Worm (Caenorhabditis elegans) whole organism, L3 larva: ENCODE data around the gene agl-1.

Experiments
- ZK546.5 ChIP-seq: sonication (generic microtip); optimal IDR thresholded peaks from 2 replicates; lab custom pipeline; 2017; ENCODE audit warnings: missing biosample characterization, missing genetic modification characterization
- aly-2 ChIP-seq: fragments of 150-350 bp; optimal IDR thresholded peaks from 2 replicates; lab custom pipeline; 2014; ENCODE audit warnings: missing biosample characterization, missing genetic modification characterization
- ama-1 ChIP-seq: fragments of 150-350 bp; optimal IDR thresholded peaks from 2 replicates; lab custom pipeline; 2018
- ceh-28 ChIP-seq: fragments of 150-350 bp; optimal IDR thresholded peaks from 2 replicates; lab custom pipeline; 2014; ENCODE audit warnings: missing biosample characterization, missing genetic modification reagents, missing genetic modification characterization
- ceh-82 ChIP-seq: fragments of 150-350 bp; optimal IDR thresholded peaks from 2 replicates; lab custom pipeline; 2014; ENCODE audit warnings: missing biosample characterization, missing genetic modification characterization
- ceh-9 ChIP-seq: sonication (generic microtip); optimal IDR thresholded peaks from 2 replicates; lab custom pipeline; 2018; ENCODE audit warnings: missing biosample characterization, missing genetic modification characterization
- daf-12 ChIP-seq: fragments of 150-350 bp; optimal IDR thresholded peaks from 2 replicates; lab custom pipeline; 2014; ENCODE audit warnings: missing biosample characterization, missing genetic modification reagents, missing genetic modification characterization
- egl-5 ChIP-seq: fragments of 150-350 bp; optimal IDR thresholded peaks from 2 replicates; lab custom pipeline; 2017; ENCODE audit warnings: missing biosample characterization, missing genetic modification reagents, missing genetic modification characterization, inconsistent platforms
- elt-2 ChIP-seq: sonication (generic microtip); optimal IDR thresholded peaks from 2 replicates; lab custom pipeline; 2016; ENCODE audit warnings: missing genetic modification reagents, mild to moderate bottlenecking, missing genetic modification characterization, missing compliant biosample characterization
- elt-3 ChIP-seq, 3 experiments: fragments of 150-350 bp in 1 of 3; sonication (generic microtip) in 2 of 3; optimal IDR thresholded peaks; 2 replicates in 2 of 3; 4 replicates in 1 of 3; lab custom pipeline; 2014 to 2017; ENCODE audit warnings: missing biosample characterization in 3 of 3, missing genetic modification characterization in 3 of 3
- eor-1 ChIP-seq, 2 experiments: fragments of 150-350 bp; optimal IDR thresholded peaks; 2 replicates each; lab custom pipeline; 2014 to 2018; ENCODE audit warnings: missing biosample characterization in 2 of 2, missing genetic modification characterization in 2 of 2
- fkh-10 ChIP-seq: sonication (generic microtip); optimal IDR thresholded peaks from 2 replicates; lab custom pipeline; 2017; ENCODE audit warnings: missing biosample characterization, missing genetic modification reagents, missing genetic modification characterization
- fkh-2 ChIP-seq: fragments of 150-350 bp; optimal IDR thresholded peaks from 2 replicates; lab custom pipeline; 2014; ENCODE audit warnings: missing biosample characterization, missing genetic modification reagents, missing genetic modification characterization
- hmg-11 ChIP-seq: sonication (generic microtip); optimal IDR thresholded peaks from 2 replicates; lab custom pipeline; 2016; ENCODE audit warnings: missing genetic modification characterization, missing compliant biosample characterization
- jun-1 ChIP-seq: fragments of 150-350 bp; optimal IDR thresholded peaks from 2 replicates; lab custom pipeline; 2014; ENCODE audit warnings: missing biosample characterization, missing genetic modification reagents, missing genetic modification characterization
- lin-15B ChIP-seq: fragments of 150-350 bp; optimal IDR thresholded peaks from 2 replicates; lab custom pipeline; 2014; ENCODE audit warnings: missing biosample characterization, missing genetic modification characterization
- lin-39 ChIP-seq: fragments of 150-350 bp; optimal IDR thresholded peaks from 2 replicates; lab custom pipeline; 2018; ENCODE audit warnings: missing biosample characterization, missing genetic modification reagents, missing genetic modification characterization
- lsy-12 ChIP-seq: sonication (generic microtip); optimal IDR thresholded peaks from 2 replicates; lab custom pipeline; 2016; ENCODE audit warnings: mild to moderate bottlenecking, missing genetic modification characterization, missing compliant biosample characterization
- mdl-1 ChIP-seq: fragments of 150-350 bp; optimal IDR thresholded peaks from 2 replicates; lab custom pipeline; 2014; ENCODE audit warnings: missing biosample characterization, missing genetic modification characterization
- mml-1 ChIP-seq: fragments of 150-350 bp; sonication (generic microtip); optimal IDR thresholded peaks from 3 replicates; lab custom pipeline; 2014; ENCODE audit warnings: missing biosample characterization, missing genetic modification characterization
- nfya-1 ChIP-seq: sonication (generic microtip); optimal IDR thresholded peaks from 2 replicates; lab custom pipeline; 2017; ENCODE audit warnings: missing genetic modification characterization, mild to moderate bottlenecking, missing compliant biosample characterization, antibody characterized with exemption, moderate library complexity; ENCODE audit not compliant: insufficient read depth
- nhr-23 ChIP-seq: fragments of 150-350 bp; optimal IDR thresholded peaks from 2 replicates; lab custom pipeline; 2014; ENCODE audit warnings: missing biosample characterization, missing genetic modification reagents, missing genetic modification characterization
- nhr-237 ChIP-seq: fragments of 150-350 bp; optimal IDR thresholded peaks from 2 replicates; lab custom pipeline; 2014; ENCODE audit warnings: missing biosample characterization, missing genetic modification characterization
- nhr-25 ChIP-seq: sonication (generic microtip); optimal IDR thresholded peaks from 2 replicates; lab custom pipeline; 2017; ENCODE audit warnings: missing biosample characterization, missing genetic modification characterization
- nhr-43 ChIP-seq: sonication (generic microtip); optimal IDR thresholded peaks from 2 replicates; lab custom pipeline; 2016; ENCODE audit warnings: mild to moderate bottlenecking, missing genetic modification characterization, missing compliant biosample characterization; ENCODE audit not compliant: poor library complexity, severe bottlenecking
- nhr-67 ChIP-seq: fragments of 150-350 bp; optimal IDR thresholded peaks from 2 replicates; lab custom pipeline; 2014; ENCODE audit warnings: missing biosample characterization, missing genetic modification characterization
- nhr-76 ChIP-seq: fragments of 150-350 bp; sonication (generic microtip); optimal IDR thresholded peaks from 5 replicates; lab custom pipeline; 2014; ENCODE audit warnings: missing biosample characterization, missing genetic modification characterization
- nhr-77 ChIP-seq: fragments of 150-350 bp; optimal IDR thresholded peaks from 2 replicates; lab custom pipeline; 2014; ENCODE audit warnings: missing biosample characterization, missing genetic modification characterization
- pha-4 ChIP-seq: fragments of 150-350 bp; optimal IDR thresholded peaks from 2 replicates; lab custom pipeline; 2014; ENCODE audit warnings: missing biosample characterization, missing genetic modification reagents, missing genetic modification characterization
- pqm-1 ChIP-seq: fragments of 150-350 bp; optimal IDR thresholded peaks from 2 replicates; lab custom pipeline; 2017; ENCODE audit warnings: missing biosample characterization, missing genetic modification characterization, inconsistent platforms
- sea-2 ChIP-seq: fragments of 150-350 bp; sonication (generic microtip); optimal IDR thresholded peaks from 4 replicates; lab custom pipeline; 2014; ENCODE audit warnings: missing biosample characterization, missing genetic modification reagents, missing genetic modification characterization
- snpc-4 ChIP-seq: fragments of 150-350 bp; optimal IDR thresholded peaks from 2 replicates; lab custom pipeline; 2014; ENCODE audit warnings: missing biosample characterization, missing genetic modification characterization
- tbx-2 ChIP-seq: sonication (generic microtip); optimal IDR thresholded peaks from 2 replicates; lab custom pipeline; 2016; ENCODE audit warnings: mild to moderate bottlenecking, missing genetic modification characterization, missing compliant biosample characterization
- unc-62 ChIP-seq: fragments of 150-350 bp; sonication (generic microtip); optimal IDR thresholded peaks from 4 replicates; lab custom pipeline; 2014; ENCODE audit warnings: missing biosample characterization, missing genetic modification reagents, missing genetic modification characterization
- zag-1 ChIP-seq: fragments of 150-350 bp; optimal IDR thresholded peaks from 2 replicates; lab custom pipeline; 2014; ENCODE audit warnings: missing biosample characterization, missing genetic modification characterization
- ztf-11 ChIP-seq: fragments of 150-350 bp; optimal IDR thresholded peaks from 2 replicates; lab custom pipeline; 2014; ENCODE audit warnings: missing biosample characterization, missing genetic modification characterization
- ztf-4 ChIP-seq: fragments of 150-350 bp; optimal IDR thresholded peaks from 2 replicates; lab custom pipeline; 2014; ENCODE audit warnings: missing biosample characterization, missing genetic modification characterization

Gene agl-1

DNA sequence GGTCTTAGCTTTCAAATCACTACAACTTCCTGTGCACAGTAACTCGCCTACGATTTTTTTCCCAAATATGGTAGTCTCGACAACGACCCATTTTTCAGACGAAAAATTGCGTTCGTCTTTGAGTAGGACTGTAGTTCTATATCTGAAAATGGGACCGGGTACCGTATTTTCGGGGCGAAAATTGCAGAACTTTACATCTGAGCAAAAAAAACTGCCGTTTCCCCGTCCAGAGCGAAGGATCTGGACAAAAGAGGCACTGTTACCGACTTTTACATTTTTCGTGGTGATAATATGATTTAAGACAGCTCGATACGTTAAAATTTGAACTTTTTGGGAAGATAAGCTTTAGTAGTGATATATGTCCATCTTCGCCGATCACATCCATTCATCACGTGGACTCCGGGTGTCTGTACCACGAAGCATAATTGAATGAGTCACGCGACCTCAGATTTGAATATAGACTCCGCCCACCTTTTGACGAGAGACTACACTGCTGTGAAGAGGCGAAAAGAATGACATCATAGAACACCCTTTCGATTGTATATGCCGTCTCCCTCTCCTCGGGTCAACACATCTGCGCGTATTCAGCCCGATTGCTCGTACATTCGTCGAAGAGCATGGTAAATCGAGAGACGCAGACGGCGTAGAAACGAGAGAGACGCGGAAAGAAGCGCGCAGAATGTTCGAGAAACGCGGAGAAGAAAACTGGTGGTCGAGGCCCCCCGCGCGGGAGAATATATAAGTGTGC lies 47.0 kb upstream of the agl-1 start (continued):
- TF ChIP-seq daf-12 (no peak), nhr-67 (tag; lab: Kevin White, UChicago) (no peak), nhr-25 (peak; percentile 96), ZK546.5 (tag; lab: Kevin White, UChicago) (no peak), ztf-11 (tag; lab: Kevin White, UChicago) (no peak), pqm-1 (peak; percentile 44), unc-62 (GFP tag; lab: Kevin White, UChicago) (no peak), ama-1 (peak; percentile 58), fkh-10 (GFP tag; lab: Kevin White, UChicago) (no peak), ceh-9 (tag; lab: Kevin White, UChicago) (no peak), ceh-82 (tag; lab: Kevin White, UChicago) (no peak), eor-1 (tag; optimal IDR thresholded peaks at IDR 0.05; lab: Kevin White, UChicago) (peak in 1 of 2 experiments; percentile 29)

DNA sequence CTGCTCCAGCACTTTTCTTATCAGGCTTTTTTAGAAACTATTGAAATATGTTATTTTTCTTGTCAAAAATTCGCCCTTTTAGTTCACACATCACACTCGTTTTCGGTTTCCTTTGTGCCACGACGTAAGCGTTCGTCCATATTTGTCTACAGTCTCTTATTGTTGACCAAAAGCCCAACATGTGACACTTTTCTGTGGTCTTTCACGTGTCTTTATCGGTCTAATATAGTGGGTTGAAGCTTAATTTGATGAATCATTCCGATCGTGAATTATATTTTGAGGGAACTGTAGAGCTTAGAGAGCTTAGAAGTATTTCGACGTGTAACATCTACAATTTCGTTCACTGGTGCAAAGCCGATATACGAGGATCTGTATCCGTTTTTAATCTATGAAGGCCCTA lies 46.4 kb upstream of the agl-1 start:
- TF ChIP-seq lin-15B (no peak), nhr-23 (tag; lab: Kevin White, UChicago) (peak; percentile 33), nhr-25 (peak; percentile 38), ztf-4 (tag; lab: Kevin White, UChicago) (no peak), nhr-76 (tag; lab: Kevin White, UChicago) (no peak), jun-1 (tag; lab: Kevin White, UChicago) (peak; percentile 25), egl-5 (tag; lab: Kevin White, UChicago) (no peak), pqm-1 (peak; percentile 61), ZK546.5 (tag; lab: Kevin White, UChicago) (no peak), pha-4 (tag; lab: Kevin White, UChicago) (peak; percentile 91), snpc-4 (tag; lab: Kevin White, UChicago) (no peak), nhr-43 (tag; lab: Kevin White, UChicago) (peak; percentile 54), elt-2 (tag; lab: Kevin White, UChicago) (peak; percentile 52), ama-1 (peak; percentile 78), nfya-1 (tag; lab: Kevin White, UChicago) (peak; percentile 3)

DNA sequence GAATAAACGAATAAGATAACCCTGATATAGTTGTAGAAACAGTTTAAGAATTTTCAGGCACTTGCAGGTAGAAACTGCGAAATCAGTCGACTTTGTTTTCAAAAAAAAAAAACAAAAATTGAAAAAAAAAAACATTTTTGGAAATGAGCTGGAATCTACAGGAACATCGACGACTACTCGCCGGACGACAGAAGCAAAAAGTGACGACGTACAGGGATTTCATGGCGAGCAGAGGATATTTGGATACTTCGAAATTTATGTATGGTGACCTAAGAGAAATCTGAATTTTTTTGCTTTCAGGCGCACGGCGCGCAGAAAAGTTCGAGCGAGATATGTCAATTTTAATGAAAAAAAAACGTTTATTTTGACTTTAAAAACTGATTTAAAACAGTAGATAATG lies 43.2 kb upstream of the agl-1 start:
- TF ChIP-seq ama-1 (peak; percentile 87), lin-15B (no peak), fkh-2 (no peak)

DNA sequence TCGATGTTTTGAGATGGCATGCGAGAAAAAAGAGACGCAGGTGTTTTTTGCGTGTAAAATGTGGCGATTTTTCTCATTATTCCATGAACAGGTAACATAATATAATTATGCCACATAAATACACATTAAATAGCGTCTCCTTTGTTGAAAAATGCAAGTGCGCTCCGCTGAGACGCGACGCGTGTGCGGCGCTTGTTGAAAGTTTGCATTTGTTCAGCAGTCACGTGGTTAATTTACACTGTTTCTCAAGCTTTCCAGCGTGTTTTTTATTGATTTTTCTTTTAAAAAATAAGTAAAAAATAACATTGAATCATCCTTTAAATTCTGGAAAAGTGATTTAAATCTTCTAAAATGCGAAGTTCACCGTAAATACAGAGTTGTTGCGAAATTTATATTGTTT lies 41.7 kb upstream of the agl-1 start:
- TF ChIP-seq mdl-1 (tag; lab: Kevin White, UChicago) (peak; percentile 51), nfya-1 (tag; lab: Kevin White, UChicago) (peak; percentile 91), nhr-23 (tag; lab: Kevin White, UChicago) (peak; percentile 81), egl-5 (tag; lab: Kevin White, UChicago) (peak; percentile 98), ceh-82 (tag; lab: Kevin White, UChicago) (no peak), mml-1 (tag; lab: Kevin White, UChicago) (no peak), fkh-2 (no peak), snpc-4 (tag; lab: Kevin White, UChicago) (peak; percentile 89), nhr-25 (peak; percentile 85), jun-1 (tag; lab: Kevin White, UChicago) (peak; percentile 60), nhr-43 (tag; lab: Kevin White, UChicago) (peak; percentile 70), sea-2 (GFP tag; lab: Kevin White, UChicago) (no peak), lin-39 (tag; lab: Kevin White, UChicago) (peak; percentile 89), elt-2 (tag; lab: Kevin White, UChicago) (peak; percentile 56), fkh-10 (GFP tag; lab: Kevin White, UChicago) (peak; percentile 46), tbx-2 (tag; lab: Kevin White, UChicago) (peak; percentile 16), elt-3 (tag; optimal IDR thresholded peaks at IDR 0.05; lab: Kevin White, UChicago) (peak in 1 of 3 experiments; percentile 6), nhr-237 (tag; lab: Kevin White, UChicago) (no peak), ztf-4 (tag; lab: Kevin White, UChicago) (peak; percentile 41), lsy-12 (peak; percentile 48), aly-2 (tag; lab: Kevin White, UChicago) (no peak), zag-1 (no peak), eor-1 (tag; optimal IDR thresholded peaks at IDR 0.05; lab: Kevin White, UChicago) (peak in 1 of 2 experiments; percentile 51), nhr-77 (tag; lab: Kevin White, UChicago) (peak; percentile 6), pqm-1 (peak; percentile 61), lin-15B (peak; percentile 93), pha-4 (tag; lab: Kevin White, UChicago) (peak; percentile 98), hmg-11 (peak; percentile 86), ceh-28 (tag; lab: Kevin White, UChicago) (peak; percentile 77)
